Worm (Caenorhabditis elegans) whole organism, L3 larva: Measurements from ENCODE around the gene csp-1.

Experiments used
- R02D3.7 ChIP-seq: fragments of 150-350 bp; optimal IDR thresholded peaks from 2 replicates; lab custom pipeline; 2014; ENCODE audit warnings: missing biosample characterization, missing genetic modification characterization
- ceh-16 ChIP-seq: sonication (generic microtip); optimal IDR thresholded peaks from 2 replicates; lab custom pipeline; 2017; ENCODE audit warnings: missing biosample characterization, missing genetic modification characterization
- ceh-82 ChIP-seq: fragments of 150-350 bp; optimal IDR thresholded peaks from 2 replicates; lab custom pipeline; 2014; ENCODE audit warnings: missing biosample characterization, missing genetic modification characterization
- daf-12 ChIP-seq: fragments of 150-350 bp; optimal IDR thresholded peaks from 2 replicates; lab custom pipeline; 2014; ENCODE audit warnings: missing biosample characterization, missing genetic modification reagents, missing genetic modification characterization
- egl-27 ChIP-seq: sonication (generic microtip); optimal IDR thresholded peaks from 4 replicates; lab custom pipeline; 2017; ENCODE audit warnings: missing biosample characterization, missing genetic modification reagents, missing genetic modification characterization
- elt-1 ChIP-seq: fragments of 150-350 bp; optimal IDR thresholded peaks from 2 replicates; lab custom pipeline; 2014; ENCODE audit warnings: missing biosample characterization, missing genetic modification characterization
- elt-2 ChIP-seq: sonication (generic microtip); optimal IDR thresholded peaks from 2 replicates; lab custom pipeline; 2016; ENCODE audit warnings: missing genetic modification reagents, mild to moderate bottlenecking, missing genetic modification characterization, missing compliant biosample characterization
- eor-1 ChIP-seq, 2 experiments: fragments of 150-350 bp; optimal IDR thresholded peaks; 2 replicates each; lab custom pipeline; 2014 to 2018; ENCODE audit warnings: missing biosample characterization in 2 of 2, missing genetic modification characterization in 2 of 2
- fkh-10 ChIP-seq: sonication (generic microtip); optimal IDR thresholded peaks from 2 replicates; lab custom pipeline; 2017; ENCODE audit warnings: missing biosample characterization, missing genetic modification reagents, missing genetic modification characterization
- fkh-2 ChIP-seq: fragments of 150-350 bp; optimal IDR thresholded peaks from 2 replicates; lab custom pipeline; 2014; ENCODE audit warnings: missing biosample characterization, missing genetic modification reagents, missing genetic modification characterization
- hmg-11 ChIP-seq: sonication (generic microtip); optimal IDR thresholded peaks from 2 replicates; lab custom pipeline; 2016; ENCODE audit warnings: missing genetic modification characterization, missing compliant biosample characterization
- jun-1 ChIP-seq: fragments of 150-350 bp; optimal IDR thresholded peaks from 2 replicates; lab custom pipeline; 2014; ENCODE audit warnings: missing biosample characterization, missing genetic modification reagents, missing genetic modification characterization
- lin-15B ChIP-seq: fragments of 150-350 bp; optimal IDR thresholded peaks from 2 replicates; lab custom pipeline; 2014; ENCODE audit warnings: missing biosample characterization, missing genetic modification characterization
- lin-39 ChIP-seq: fragments of 150-350 bp; optimal IDR thresholded peaks from 2 replicates; lab custom pipeline; 2018; ENCODE audit warnings: missing biosample characterization, missing genetic modification reagents, missing genetic modification characterization
- lsy-12 ChIP-seq: sonication (generic microtip); optimal IDR thresholded peaks from 2 replicates; lab custom pipeline; 2016; ENCODE audit warnings: mild to moderate bottlenecking, missing genetic modification characterization, missing compliant biosample characterization
- mml-1 ChIP-seq: fragments of 150-350 bp; sonication (generic microtip); optimal IDR thresholded peaks from 3 replicates; lab custom pipeline; 2014; ENCODE audit warnings: missing biosample characterization, missing genetic modification characterization
- nfya-1 ChIP-seq: sonication (generic microtip); optimal IDR thresholded peaks from 2 replicates; lab custom pipeline; 2017; ENCODE audit warnings: missing genetic modification characterization, mild to moderate bottlenecking, missing compliant biosample characterization, antibody characterized with exemption, moderate library complexity; ENCODE audit not compliant: insufficient read depth
- nhr-23 ChIP-seq: fragments of 150-350 bp; optimal IDR thresholded peaks from 2 replicates; lab custom pipeline; 2014; ENCODE audit warnings: missing biosample characterization, missing genetic modification reagents, missing genetic modification characterization
- nhr-237 ChIP-seq: fragments of 150-350 bp; optimal IDR thresholded peaks from 2 replicates; lab custom pipeline; 2014; ENCODE audit warnings: missing biosample characterization, missing genetic modification characterization
- nhr-25 ChIP-seq: sonication (generic microtip); optimal IDR thresholded peaks from 2 replicates; lab custom pipeline; 2017; ENCODE audit warnings: missing biosample characterization, missing genetic modification characterization
- nhr-43 ChIP-seq: sonication (generic microtip); optimal IDR thresholded peaks from 2 replicates; lab custom pipeline; 2016; ENCODE audit warnings: mild to moderate bottlenecking, missing genetic modification characterization, missing compliant biosample characterization; ENCODE audit not compliant: poor library complexity, severe bottlenecking
- nhr-67 ChIP-seq: fragments of 150-350 bp; optimal IDR thresholded peaks from 2 replicates; lab custom pipeline; 2014; ENCODE audit warnings: missing biosample characterization, missing genetic modification characterization
- nhr-77 ChIP-seq: fragments of 150-350 bp; optimal IDR thresholded peaks from 2 replicates; lab custom pipeline; 2014; ENCODE audit warnings: missing biosample characterization, missing genetic modification characterization
- pha-4 ChIP-seq: fragments of 150-350 bp; optimal IDR thresholded peaks from 2 replicates; lab custom pipeline; 2014; ENCODE audit warnings: missing biosample characterization, missing genetic modification reagents, missing genetic modification characterization
- skn-1 ChIP-seq: fragments of 150-350 bp; optimal IDR thresholded peaks from 2 replicates; lab custom pipeline; 2014; ENCODE audit warnings: missing biosample characterization, missing genetic modification characterization
- snpc-4 ChIP-seq: fragments of 150-350 bp; optimal IDR thresholded peaks from 2 replicates; lab custom pipeline; 2014; ENCODE audit warnings: missing biosample characterization, missing genetic modification characterization
- tbx-2 ChIP-seq: sonication (generic microtip); optimal IDR thresholded peaks from 2 replicates; lab custom pipeline; 2016; ENCODE audit warnings: mild to moderate bottlenecking, missing genetic modification characterization, missing compliant biosample characterization
- unc-62 ChIP-seq: fragments of 150-350 bp; sonication (generic microtip); optimal IDR thresholded peaks from 4 replicates; lab custom pipeline; 2014; ENCODE audit warnings: missing biosample characterization, missing genetic modification reagents, missing genetic modification characterization
- zag-1 ChIP-seq: fragments of 150-350 bp; optimal IDR thresholded peaks from 2 replicates; lab custom pipeline; 2014; ENCODE audit warnings: missing biosample characterization, missing genetic modification characterization
- ztf-11 ChIP-seq: fragments of 150-350 bp; optimal IDR thresholded peaks from 2 replicates; lab custom pipeline; 2014; ENCODE audit warnings: missing biosample characterization, missing genetic modification characterization

csp-1 gene

DNA sequence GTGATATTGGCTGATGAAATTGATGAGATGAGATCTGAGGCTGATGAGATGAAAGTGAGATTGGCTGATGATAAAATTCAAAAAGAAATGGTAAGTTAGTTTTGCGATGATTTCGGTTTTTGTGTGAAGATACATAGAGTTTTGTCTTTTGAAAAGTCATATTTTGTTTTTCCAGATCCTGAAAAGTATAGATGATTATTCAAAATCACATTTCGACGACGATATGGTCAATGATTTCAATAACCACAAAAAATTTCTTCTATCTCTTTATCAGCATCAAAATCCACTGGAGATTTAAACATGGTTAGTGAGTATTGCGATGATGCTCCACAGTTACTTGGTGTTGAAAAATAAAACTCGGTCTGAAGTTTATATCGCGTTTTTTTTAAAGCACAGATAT, at the start of gene csp-1:
Gene csp-1 (plus strand): TSS at position 301 of the 400 bp plus-strand sequence.
- TF ChIP-seq fkh-10 (no peak), ceh-16 (tag; lab: Kevin White, UChicago) (no peak), ztf-11 (tag; lab: Kevin White, UChicago) (no peak), nhr-77 (no peak), lin-15B (tag; lab: Kevin White, UChicago) (no peak), mml-1 (tag; lab: Kevin White, UChicago) (no peak), nhr-43 (tag; lab: Kevin White, UChicago) (no peak), skn-1 (tag; lab: Kevin White, UChicago) (no peak), daf-12 (tag; lab: Kevin White, UChicago) (no peak), zag-1 (tag; lab: Kevin White, UChicago) (no peak), egl-27 (no peak), hmg-11 (tag; lab: Kevin White, UChicago) (no peak)

DNA sequence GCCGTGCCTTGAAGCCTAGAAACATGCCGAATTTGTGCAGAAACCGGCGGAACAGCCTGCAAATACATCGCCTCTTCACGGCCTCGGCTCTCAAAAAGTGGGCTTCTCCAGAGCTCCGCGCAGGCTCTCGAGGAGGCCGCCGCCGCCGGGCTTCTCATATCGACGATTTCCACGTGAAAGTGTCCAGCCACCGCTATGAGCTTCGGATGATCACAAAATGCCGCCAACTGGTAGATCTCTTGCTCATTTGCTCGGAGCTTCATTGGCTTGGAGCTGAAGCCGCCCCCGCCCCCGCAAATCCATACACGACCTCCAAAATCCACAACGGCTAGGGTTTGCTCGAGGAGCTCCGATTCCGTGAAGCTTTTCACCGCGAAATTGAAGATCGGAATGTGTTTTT, 40.5 kb upstream of the csp-1 start:
- TF ChIP-seq nhr-25 (no peak), nhr-23 (tag; lab: Kevin White, UChicago) (no peak)

ce11 chrII:13567871-13568270, 33.1 kb upstream of the csp-1 start, which contains the start of gene Y48E1B.3:
TSS of gene Y48E1B.3 (minus strand) at chrII:13567971.
- TF ChIP-seq nfya-1 (tag; lab: Kevin White, UChicago) (no peak), lsy-12 (tag; lab: Kevin White, UChicago) (no peak), nhr-77 (no peak), tbx-2 (tag; lab: Kevin White, UChicago) (no peak), elt-2 (tag; lab: Kevin White, UChicago) (no peak), eor-1 (tag; optimal IDR thresholded peaks at IDR 0.05; lab: Kevin White, UChicago) (no peak), unc-62 (GFP tag; lab: Kevin White, UChicago) (no peak), ztf-11 (tag; lab: Kevin White, UChicago) (no peak), fkh-2 (tag; lab: Kevin White, UChicago) (no peak), skn-1 (tag; lab: Kevin White, UChicago) (no peak), jun-1 (tag; lab: Kevin White, UChicago) (no peak), nhr-237 (tag; lab: Kevin White, UChicago) (no peak), ceh-82 (tag; lab: Kevin White, UChicago) (no peak), R02D3.7 (tag; lab: Kevin White, UChicago) (no peak), lin-39 (tag; lab: Kevin White, UChicago) (no peak)

DNA sequence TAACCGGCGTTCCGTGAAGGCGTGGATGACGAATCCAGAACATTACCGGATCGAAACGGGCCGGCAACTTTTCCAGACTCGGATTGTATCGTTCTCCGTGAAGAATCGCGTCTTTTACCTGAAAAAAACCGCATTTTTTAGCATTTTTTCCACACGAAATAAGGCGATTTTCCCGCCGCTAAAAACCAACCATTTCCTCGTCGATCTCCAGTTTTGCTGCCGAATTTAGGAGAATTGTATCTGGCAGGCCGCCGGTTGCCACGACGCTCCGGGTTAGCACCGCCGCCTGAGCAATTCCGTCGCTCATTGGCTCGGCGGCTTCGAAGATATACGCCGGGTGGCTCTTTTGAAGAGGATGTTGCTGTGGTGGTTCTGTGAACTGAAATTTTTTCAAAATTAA, 26.6 kb upstream of the csp-1 start:
- no peak for TF ChIP-seq nhr-23 (tag; lab: Kevin White, UChicago)
- TF ChIP-seq zag-1 (tag; lab: Kevin White, UChicago), result no peak
- no peak for TF ChIP-seq elt-2 (tag; lab: Kevin White, UChicago)

ce11 chrII:13575018-13575948, 25.7 kb upstream of the csp-1 start, which contains the start of the genes mrpl-37 and lin-38:
TSS of gene mrpl-37 (minus strand) at chrII:13575068.
TSS of gene lin-38 (plus strand) at chrII:13575925.
- TF ChIP-seq fkh-10, result no peak
- TF ChIP-seq nhr-23 (tag; lab: Kevin White, UChicago), result peak; percentile 67
- TF ChIP-seq pha-4 (tag; lab: Kevin White, UChicago), result peak; percentile 88
- TF ChIP-seq nhr-25, result peak; percentile 61
- peak; percentile 51 for TF ChIP-seq elt-1 (tag; lab: Kevin White, UChicago)
- TF ChIP-seq hmg-11 (tag; lab: Kevin White, UChicago), result peak; percentile 72
- TF ChIP-seq nhr-67 (tag; lab: Kevin White, UChicago), result no peak
- TF ChIP-seq lin-15B (tag; lab: Kevin White, UChicago), result peak; percentile 97
- TF ChIP-seq snpc-4 (tag; lab: Kevin White, UChicago), result peak; percentile 79
- TF ChIP-seq ceh-16 (tag; lab: Kevin White, UChicago), result no peak
- TF ChIP-seq elt-2 (tag; lab: Kevin White, UChicago), result peak; percentile 47
- TF ChIP-seq nfya-1 (tag; lab: Kevin White, UChicago), result peak; percentile 83
- peak; percentile 91 for TF ChIP-seq lin-39 (tag; lab: Kevin White, UChicago)
- TF ChIP-seq, all 47 proteins: peak for 10
